Worm (Caenorhabditis elegans): ENCODE measurements around the gene grl-28.

DNA sequence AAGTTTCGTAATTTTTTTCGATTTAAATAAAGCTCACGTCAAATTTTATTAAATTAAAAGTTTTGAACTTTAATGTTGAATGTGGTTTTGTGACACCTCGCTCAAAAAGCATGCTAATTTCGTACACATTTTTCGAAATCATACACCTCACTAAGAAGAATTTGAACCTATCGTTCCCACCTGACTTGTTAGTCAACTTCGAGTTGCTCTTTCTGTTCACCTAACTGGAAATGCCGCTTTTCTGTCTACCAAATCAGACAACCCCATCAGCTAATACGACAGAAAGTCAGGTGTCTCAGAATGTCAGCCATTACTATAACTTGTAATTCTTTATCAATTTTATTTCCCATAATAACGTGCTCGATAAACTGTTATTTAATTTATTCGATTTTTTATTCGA, 21.3 kb downstream of the grl-28 start, which contains the start of gene srbc-66:
- no peak for TF ChIP-seq zip-11 (GFP tag; IDR thresholded peaks at IDR 0.05)
- TF ChIP-seq gei-8 (GFP tag; optimal IDR thresholded peaks at IDR 0.05): no peak
- no peak for TF ChIP-seq nhr-25 (tag; optimal IDR thresholded peaks at IDR 0.05; ENCODE audit: borderline replicate concordance, insufficient read depth)
- TF ChIP-seq hlh-30 (tag; optimal IDR thresholded peaks at IDR 0.05; ENCODE audit: insufficient read depth): no peak
- TF ChIP-seq lin-13 (GFP tag; optimal IDR thresholded peaks at IDR 0.05): no peak
- no peak for TF ChIP-seq unc-39 (tag; optimal IDR thresholded peaks at IDR 0.05)
- no peak for TF ChIP-seq pha-4 (GFP tag; IDR thresholded peaks at IDR 0.05)
- no peak for TF ChIP-seq pha-4 (tag; optimal IDR thresholded peaks at IDR 0.05)

Data from whole organism, L4 larva.